Worm (Caenorhabditis elegans): ENCODE data around the gene T21E8.4.

Gene T21E8.4

DNA sequence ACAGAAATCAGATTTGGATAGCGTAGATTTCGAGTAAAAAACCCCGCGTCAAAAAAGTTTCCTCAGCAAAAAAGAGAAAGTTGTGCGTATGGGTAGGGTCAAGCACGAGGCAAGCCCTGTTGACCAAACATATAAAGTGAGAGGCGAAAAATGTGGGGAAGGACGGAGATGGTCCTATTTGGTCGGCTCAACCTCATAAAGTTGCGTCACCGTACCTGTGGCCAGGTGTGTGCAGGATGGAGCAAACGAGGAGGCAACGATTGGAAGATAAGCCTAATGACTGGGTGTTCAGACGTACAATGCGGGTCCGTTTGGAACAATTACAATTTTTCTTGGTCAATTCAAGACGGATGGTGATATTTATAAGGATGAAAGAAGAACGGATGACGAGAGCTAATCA lies 46.5 kb downstream of the T21E8.4 start:
- TF ChIP-seq lsy-12 (tag; optimal IDR thresholded peaks at IDR 0.05) (no peak), ceh-82 (tag; optimal IDR thresholded peaks at IDR 0.05) (no peak), lin-15B (tag; optimal IDR thresholded peaks at IDR 0.05) (no peak), zag-1 (tag; optimal IDR thresholded peaks at IDR 0.05) (no peak), fkh-2 (tag; optimal IDR thresholded peaks at IDR 0.05) (no peak), pha-4 (tag; optimal IDR thresholded peaks at IDR 0.05) (no peak), ceh-9 (tag; optimal IDR thresholded peaks at IDR 0.05) (no peak), nhr-23 (tag; optimal IDR thresholded peaks at IDR 0.05) (no peak), nhr-11 (tag; optimal IDR thresholded peaks at IDR 0.05) (no peak), nhr-12 (tag; optimal IDR thresholded peaks at IDR 0.05) (no peak), eor-1 (tag; optimal IDR thresholded peaks at IDR 0.05) (no peak), elt-2 (tag; optimal IDR thresholded peaks at IDR 0.05) (no peak), fos-1 (tag; optimal IDR thresholded peaks at IDR 0.05) (no peak)

DNA sequence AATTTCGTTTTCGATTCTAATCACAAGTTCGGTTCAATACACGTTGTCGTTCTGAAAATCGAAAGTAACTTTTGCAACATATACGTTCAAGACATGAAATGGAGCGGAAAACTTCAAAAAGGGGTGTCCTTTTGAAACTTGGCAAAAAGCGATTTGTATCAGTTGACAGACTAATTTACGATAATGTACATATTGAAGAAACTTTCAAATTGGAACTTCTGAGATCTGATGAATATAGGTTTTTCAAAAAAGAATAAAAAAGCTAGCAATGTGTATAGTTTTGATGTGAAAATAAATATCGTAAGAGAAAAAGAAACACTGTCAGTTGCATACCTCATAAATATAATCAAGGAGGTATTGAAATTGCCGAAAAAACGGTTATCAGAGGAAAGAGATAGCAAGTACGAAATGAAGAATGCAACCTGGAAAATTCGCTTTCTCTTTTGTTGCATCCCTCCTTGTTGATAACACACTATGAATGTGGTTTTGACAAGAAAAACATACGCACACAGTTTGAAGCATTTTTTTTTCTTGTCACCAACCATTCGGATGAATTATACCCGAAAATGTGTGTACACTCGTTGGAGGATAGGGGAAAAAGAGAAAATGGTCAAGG lies 48.4 kb downstream of the T21E8.4 start, which contains the start of gene dgn-1:
Gene dgn-1 (minus strand): TSS at position 51 of the 616 bp plus-strand sequence.
- no peak for TF ChIP-seq egl-5 (tag; optimal IDR thresholded peaks at IDR 0.05)
- TF ChIP-seq egl-27 (tag; optimal IDR thresholded peaks at IDR 0.05), result no peak
- TF ChIP-seq fkh-2 (tag; optimal IDR thresholded peaks at IDR 0.05), result no peak
- TF ChIP-seq elt-2 (tag; optimal IDR thresholded peaks at IDR 0.05), result peak; percentile 56
- TF ChIP-seq pha-4 (tag; optimal IDR thresholded peaks at IDR 0.05), result peak; percentile 26
